Fruit fly (Drosophila melanogaster) whole organism, embryonic: Measurements from ENCODE around the gene CG33969.

Experiments used
- Atf-2 ChIP-seq: fragments of 200-800 bp; sonication (Bioruptor generic); optimal IDR thresholded peaks from 2 replicates; lab custom pipeline; 2016; ENCODE audit warnings: missing biosample characterization, missing genetic modification characterization
- CG10147 ChIP-seq: fragments of 200-800 bp; sonication (Bioruptor generic); optimal IDR thresholded peaks from 2 replicates; lab custom pipeline; 2019; ENCODE audit warnings: missing biosample characterization, mild to moderate bottlenecking, missing genetic modification characterization, moderate library complexity
- CG10431 ChIP-seq: fragments of 200-800 bp; sonication (Bioruptor generic); optimal IDR thresholded peaks from 3 replicates; lab custom pipeline; 2018; ENCODE audit warnings: missing biosample characterization, mild to moderate bottlenecking, missing genetic modification characterization
- CG13424 ChIP-seq: fragments of 200-800 bp; sonication (Bioruptor generic); optimal IDR thresholded peaks from 2 replicates; lab custom pipeline; 2019; ENCODE audit warnings: missing biosample characterization, mild to moderate bottlenecking, missing genetic modification characterization, moderate library complexity
- CG17802 ChIP-seq: fragments of 200-800 bp; sonication (Bioruptor generic); optimal IDR thresholded peaks from 2 replicates; lab custom pipeline; 2018; ENCODE audit warnings: missing biosample characterization, mild to moderate bottlenecking, missing genetic modification characterization, moderate library complexity
- CG1792 ChIP-seq: fragments of 200-800 bp; sonication (Bioruptor generic); optimal IDR thresholded peaks from 2 replicates; lab custom pipeline; 2016; ENCODE audit warnings: missing biosample characterization, missing genetic modification characterization
- CG2199 ChIP-seq: fragments of 200-800 bp; sonication (Bioruptor generic); IDR thresholded peaks from 3 replicates; pipeline ENCODE4 v1.3.6; 2022; ENCODE audit warnings: missing biosample characterization, missing genetic modification characterization
- CG2889 ChIP-seq: fragments of 200-800 bp; sonication (Bioruptor generic); IDR thresholded peaks from 3 replicates; pipeline ENCODE4 v1.3.6; 2022; ENCODE audit warnings: missing biosample characterization, missing genetic modification characterization
- CG31441 ChIP-seq: fragments of 200-800 bp; sonication (Bioruptor generic); IDR thresholded peaks from 2 replicates; pipeline ENCODE4 v1.3.6; 2022; ENCODE audit warnings: missing biosample characterization, missing genetic modification characterization
- CG34422 ChIP-seq: fragments of 200-800 bp; sonication (Bioruptor generic); IDR thresholded peaks from 3 replicates; pipeline ENCODE4 v1.3.6; 2022; ENCODE audit warnings: missing biosample characterization, missing genetic modification characterization
- CG4424 ChIP-seq: fragments of 200-800 bp; sonication (Bioruptor generic); optimal IDR thresholded peaks from 3 replicates; lab custom pipeline; 2016; ENCODE audit warnings: missing biosample characterization, missing genetic modification characterization
- CG6654 ChIP-seq: fragments of 200-800 bp; sonication (Bioruptor generic); optimal IDR thresholded peaks from 2 replicates; lab custom pipeline; 2017; ENCODE audit warnings: missing biosample characterization, mild to moderate bottlenecking, missing genetic modification characterization
- CG7745 ChIP-seq: fragments of 200-800 bp; sonication (Bioruptor generic); optimal IDR thresholded peaks from 2 replicates; lab custom pipeline; 2018; ENCODE audit warnings: missing biosample characterization, mild to moderate bottlenecking, missing genetic modification characterization, moderate library complexity
- CG7839 ChIP-seq: fragments of 200-800 bp; sonication (Bioruptor generic); optimal IDR thresholded peaks from 3 replicates; lab custom pipeline; 2018; ENCODE audit warnings: missing biosample characterization, mild to moderate bottlenecking, missing genetic modification characterization, moderate library complexity
- CG7963 ChIP-seq: fragments of 200-800 bp; sonication (Bioruptor generic); IDR thresholded peaks from 3 replicates; pipeline ENCODE4 v1.3.6; 2022; ENCODE audit warnings: missing biosample characterization, missing genetic modification characterization; ENCODE audit not compliant: partially characterized antibody
- CG8089 ChIP-seq: fragments of 200-800 bp; sonication (Bioruptor generic); optimal IDR thresholded peaks from 3 replicates; lab custom pipeline; 2016; ENCODE audit warnings: missing biosample characterization, missing genetic modification characterization
- CG8944 ChIP-seq: fragments of 200-800 bp; sonication (Bioruptor generic); optimal IDR thresholded peaks from 3 replicates; lab custom pipeline; 2016; ENCODE audit warnings: missing biosample characterization, missing genetic modification characterization
- CG9609 ChIP-seq: fragments of 200-800 bp; sonication (Bioruptor generic); optimal IDR thresholded peaks from 3 replicates; lab custom pipeline; 2016; ENCODE audit warnings: missing biosample characterization, missing genetic modification characterization
- Camta ChIP-seq: fragments of 200-800 bp; sonication (Bioruptor generic); optimal IDR thresholded peaks from 2 replicates; lab custom pipeline; 2016; ENCODE audit warnings: missing biosample characterization, missing genetic modification characterization
- Dip3 ChIP-seq: fragments of 200-800 bp; sonication (Bioruptor generic); optimal IDR thresholded peaks from 3 replicates; lab custom pipeline; 2016; ENCODE audit warnings: missing biosample characterization, missing genetic modification characterization
- Fer2 ChIP-seq: fragments of 200-800 bp; sonication (Bioruptor generic); optimal IDR thresholded peaks from 2 replicates; lab custom pipeline; 2018; ENCODE audit warnings: missing biosample characterization, mild to moderate bottlenecking, missing genetic modification characterization, moderate library complexity
- H2.0 ChIP-seq: fragments of 200-800 bp; sonication (Bioruptor generic); IDR thresholded peaks from 2 replicates; pipeline ENCODE4 v1.3.6; 2022; ENCODE audit warnings: missing biosample characterization, missing genetic modification characterization
- MBD-R2 ChIP-seq: fragments of 200-800 bp; sonication (Bioruptor generic); IDR thresholded peaks from 2 replicates; pipeline ENCODE4 v1.3.6; 2022; ENCODE audit warnings: missing biosample characterization, missing genetic modification characterization
- Oaz ChIP-seq: fragments of 200-800 bp; sonication (Bioruptor generic); IDR thresholded peaks from 2 replicates; pipeline ENCODE4 v1.3.6; 2022; ENCODE audit warnings: missing biosample characterization, missing genetic modification characterization
- PHDP ChIP-seq: fragments of 200-800 bp; sonication (Bioruptor generic); optimal IDR thresholded peaks from 3 replicates; lab custom pipeline; 2018; ENCODE audit warnings: missing biosample characterization, mild to moderate bottlenecking, missing genetic modification characterization, moderate library complexity
- Sry-δ ChIP-seq: fragments of 200-800 bp; sonication (Bioruptor generic); optimal IDR thresholded peaks from 2 replicates; lab custom pipeline; 2016; ENCODE audit warnings: missing biosample characterization, missing genetic modification characterization
- abd-A ChIP-seq: fragments of 200-800 bp; sonication (Bioruptor generic); optimal IDR thresholded peaks from 3 replicates; lab custom pipeline; 2019; ENCODE audit warnings: missing biosample characterization, mild to moderate bottlenecking, missing genetic modification characterization, moderate library complexity
- ap ChIP-seq: fragments of 200-800 bp; sonication (Bioruptor generic); IDR thresholded peaks from 2 replicates; pipeline ENCODE4 v1.3.6; 2022; ENCODE audit warnings: missing biosample characterization, missing genetic modification characterization
- bab2 ChIP-seq: fragments of 200-800 bp; sonication (Bioruptor generic); optimal IDR thresholded peaks from 2 replicates; lab custom pipeline; 2016; ENCODE audit warnings: missing biosample characterization, missing genetic modification characterization
- bowl ChIP-seq: fragments of 200-800 bp; sonication (Bioruptor generic); IDR thresholded peaks from 2 replicates; pipeline ENCODE4 v1.3.6; 2022; ENCODE audit warnings: missing biosample characterization, missing genetic modification characterization
- chn ChIP-seq: fragments of 200-800 bp; sonication (Bioruptor generic); optimal IDR thresholded peaks from 2 replicates; lab custom pipeline; 2016; ENCODE audit warnings: missing biosample characterization, missing genetic modification characterization
- ci ChIP-seq: fragments of 200-800 bp; sonication (Bioruptor generic); IDR thresholded peaks from 3 replicates; pipeline ENCODE4 v1.3.6; 2022; ENCODE audit warnings: missing biosample characterization, missing genetic modification characterization
- dmrt99B ChIP-seq: fragments of 200-800 bp; sonication (Bioruptor generic); optimal IDR thresholded peaks from 2 replicates; lab custom pipeline; 2018; ENCODE audit warnings: missing biosample characterization, mild to moderate bottlenecking, missing genetic modification characterization, moderate library complexity
- emc ChIP-seq: fragments of 200-800 bp; sonication (Bioruptor generic); optimal IDR thresholded peaks from 2 replicates; lab custom pipeline; 2016; ENCODE audit warnings: missing biosample characterization, missing genetic modification characterization
- esg ChIP-seq: fragments of 200-800 bp; sonication (Bioruptor generic); conservative IDR thresholded peaks from 2 replicates; pipeline ENCODE4 v1.3.6; 2022; ENCODE audit warnings: missing biosample characterization, missing genetic modification characterization
- gcm2 ChIP-seq: fragments of 200-800 bp; sonication (Bioruptor generic); optimal IDR thresholded peaks from 2 replicates; lab custom pipeline; 2016; ENCODE audit warnings: missing biosample characterization, missing genetic modification characterization
- gem ChIP-seq: fragments of 200-800 bp; sonication (Bioruptor generic); optimal IDR thresholded peaks from 2 replicates; lab custom pipeline; 2019; ENCODE audit warnings: missing biosample characterization, mild to moderate bottlenecking, missing genetic modification characterization, moderate library complexity
- gfzf ChIP-seq: fragments of 200-800 bp; sonication (Bioruptor generic); optimal IDR thresholded peaks from 2 replicates; lab custom pipeline; 2016; ENCODE audit warnings: missing biosample characterization, mild to moderate bottlenecking, missing genetic modification characterization, moderate library complexity
- gro ChIP-seq: fragments of 200-800 bp; sonication (Bioruptor generic); optimal IDR thresholded peaks from 2 replicates; lab custom pipeline; 2016; ENCODE audit warnings: missing biosample characterization, missing genetic modification characterization
- h ChIP-seq: fragments of >200 bp; optimal IDR thresholded peaks from 2 replicates; lab custom pipeline; 2017
- hbn ChIP-seq: fragments of 200-800 bp; sonication (Bioruptor generic); IDR thresholded peaks from 2 replicates; pipeline ENCODE4 v1.3.6; 2022; ENCODE audit warnings: missing biosample characterization, missing genetic modification characterization; ENCODE audit not compliant: partially characterized antibody
- her ChIP-seq: fragments of 200-800 bp; sonication (Bioruptor generic); optimal IDR thresholded peaks from 2 replicates; lab custom pipeline; 2016; ENCODE audit warnings: missing biosample characterization, missing genetic modification characterization
- insv ChIP-seq, 2 experiments: fragments of 200-800 bp; sonication (Bioruptor generic); optimal IDR thresholded peaks; 3 replicates each; lab custom pipeline; 2016 to 2018; ENCODE audit warnings: missing biosample characterization in 2 of 2, missing genetic modification characterization in 2 of 2
- inv ChIP-seq: fragments of 200-800 bp; sonication (Bioruptor generic); IDR thresholded peaks from 2 replicates; pipeline ENCODE4 v1.3.6; 2022; ENCODE audit warnings: missing biosample characterization, missing genetic modification characterization; ENCODE audit not compliant: partially characterized antibody
- luna ChIP-seq: fragments of 200-800 bp; sonication (Bioruptor generic); optimal IDR thresholded peaks from 2 replicates; lab custom pipeline; 2016; ENCODE audit warnings: missing biosample characterization, missing genetic modification characterization
- nerfin-1 ChIP-seq: fragments of 200-800 bp; sonication (Bioruptor generic); optimal IDR thresholded peaks from 3 replicates; lab custom pipeline; 2019; ENCODE audit warnings: missing biosample characterization, mild to moderate bottlenecking, missing genetic modification characterization, moderate library complexity
- nmo ChIP-seq: fragments of 200-800 bp; sonication (Bioruptor generic); optimal IDR thresholded peaks from 2 replicates; lab custom pipeline; 2018; ENCODE audit warnings: missing biosample characterization, mild to moderate bottlenecking, missing genetic modification characterization, moderate library complexity
- odd ChIP-seq: fragments of 200-800 bp; sonication (Bioruptor generic); optimal IDR thresholded peaks from 2 replicates; lab custom pipeline; 2017; ENCODE audit warnings: missing biosample characterization, mild to moderate bottlenecking, missing genetic modification characterization
- sna ChIP-seq: fragments of 200-800 bp; sonication (Bioruptor generic); IDR thresholded peaks from 2 replicates; pipeline ENCODE4 v1.3.6; 2022; ENCODE audit warnings: missing biosample characterization, missing genetic modification characterization; ENCODE audit not compliant: partially characterized antibody
- zfh2 ChIP-seq: fragments of 200-800 bp; sonication (Bioruptor generic); optimal IDR thresholded peaks from 2 replicates; lab custom pipeline; 2016; ENCODE audit warnings: missing biosample characterization, missing genetic modification characterization

Gene CG33969

DNA sequence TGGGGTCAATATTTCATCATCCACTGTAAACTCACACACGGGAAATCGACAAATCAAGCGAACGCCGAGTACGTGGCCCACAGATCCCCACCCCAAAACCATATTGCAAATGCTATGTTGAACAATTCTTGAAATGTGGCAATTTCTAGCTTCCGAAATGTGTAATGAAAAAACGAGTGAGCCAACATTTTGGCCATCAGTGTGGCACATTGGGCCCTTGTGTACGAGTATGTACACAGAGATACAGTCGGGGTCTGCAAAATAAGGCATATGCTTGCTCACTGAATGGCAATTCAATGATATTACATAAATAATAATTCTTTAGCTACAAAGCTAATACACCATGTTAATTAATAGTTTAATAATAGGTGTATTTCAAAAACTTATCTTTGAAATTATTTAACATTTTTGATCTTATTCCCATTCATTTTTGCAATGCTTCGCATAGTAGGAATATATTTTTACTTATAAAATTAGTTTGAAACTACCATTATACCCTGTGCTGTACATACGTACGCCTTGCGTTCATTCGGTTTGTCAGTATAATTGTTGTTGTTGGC, 6.3 kb upstream of the CG33969 start (continued):
- TF ChIP-seq CG17802, result peak; percentile 23
- peak; percentile 94 for TF ChIP-seq CG13424 (tag; lab: Kevin White, UChicago)
- TF ChIP-seq nerfin-1 (tag; lab: Kevin White, UChicago), result peak; percentile 87
- TF ChIP-seq emc, result peak; percentile 41
- peak in 1 of 2 experiments; percentile 57 for TF ChIP-seq insv (GFP tag; optimal IDR thresholded peaks at IDR 0.05; lab: Kevin White, UChicago)
- no peak for TF ChIP-seq sna
- peak; percentile 52 for TF ChIP-seq luna
- peak; percentile 67 for TF ChIP-seq CG8089 (GFP tag; lab: Kevin White, UChicago)
- peak; percentile 90 for TF ChIP-seq odd (GFP tag; lab: Kevin White, UChicago)
- peak; percentile 60; the same call in 1 of the 3 replicates for TF ChIP-seq CG2889 (GFP tag; lab: Robert Waterston, UW)
- peak; percentile 76 for TF ChIP-seq ci (GFP tag; lab: Robert Waterston, UW)
- peak; percentile 86 for TF ChIP-seq CG34422
- peak; percentile 68 for TF ChIP-seq bowl
- peak; percentile 73 for TF ChIP-seq CG9609 (GFP tag; lab: Kevin White, UChicago)
- TF ChIP-seq Atf-2 (GFP tag; lab: Kevin White, UChicago), result peak; percentile 81
- no peak for TF ChIP-seq gfzf (GFP tag; lab: Kevin White, UChicago)
- peak; percentile 72 for TF ChIP-seq Camta (GFP tag; lab: Kevin White, UChicago)
- peak; percentile 72 for TF ChIP-seq esg (GFP tag; lab: Robert Waterston, UW)
- TF ChIP-seq gem (tag; lab: Kevin White, UChicago), result peak; percentile 93
- peak; percentile 69 for TF ChIP-seq Oaz
- TF ChIP-seq Dip3 (GFP tag; lab: Kevin White, UChicago), result peak; percentile 84
- peak; percentile 78 for TF ChIP-seq Fer2
- no peak for TF ChIP-seq CG7963 (GFP tag; lab: Robert Waterston, UW)
- TF ChIP-seq hbn (GFP tag; lab: Robert Waterston, UW), result no peak
- peak; percentile 66 for TF ChIP-seq gcm2 (GFP tag; lab: Kevin White, UChicago)
- peak; percentile 92 for TF ChIP-seq PHDP
- no peak for TF ChIP-seq h (lab: Kevin White, UChicago)
- peak; percentile 76 for TF ChIP-seq CG10147 (GFP tag; lab: Kevin White, UChicago)
- peak; percentile 93 for TF ChIP-seq CG31441 (GFP tag; lab: Robert Waterston, UW)
- peak; percentile 85 for TF ChIP-seq zfh2 (GFP tag; lab: Kevin White, UChicago)
- TF ChIP-seq MBD-R2, result peak; percentile 60; the same call in 1 of the 2 replicates
- no peak; the same call in 1 of the 3 replicates for TF ChIP-seq CG2199 (GFP tag; lab: Robert Waterston, UW)
- TF ChIP-seq her (GFP tag; lab: Kevin White, UChicago), result peak; percentile 77
- TF ChIP-seq bab2 (GFP tag; lab: Kevin White, UChicago), result peak; percentile 80
- TF ChIP-seq chn (GFP tag; lab: Kevin White, UChicago), result peak; percentile 78
- peak; percentile 60 for TF ChIP-seq CG6654
- peak; percentile 80 for TF ChIP-seq gro (GFP tag; lab: Kevin White, UChicago)
- TF ChIP-seq CG1792 (GFP tag; lab: Kevin White, UChicago), result peak; percentile 32
- TF ChIP-seq CG7839, result peak; percentile 92
- TF ChIP-seq Sry-δ, result peak; percentile 31
- TF ChIP-seq CG10431 (GFP tag; lab: Kevin White, UChicago), result peak; percentile 54
- peak; percentile 24 for TF ChIP-seq ap
- TF ChIP-seq CG7745 (tag; lab: Kevin White, UChicago), result no peak
- TF ChIP-seq H2.0 (GFP tag; lab: Robert Waterston, UW), result peak; percentile 77
- peak; percentile 87 for TF ChIP-seq CG4424 (GFP tag; lab: Kevin White, UChicago)
- peak; percentile 94 for TF ChIP-seq dmrt99B
- TF ChIP-seq abd-A (tag; lab: Kevin White, UChicago), result peak; percentile 54
- no peak for TF ChIP-seq inv (GFP tag; lab: Robert Waterston, UW)
- peak; percentile 72 for TF ChIP-seq CG8944 (GFP tag; lab: Kevin White, UChicago)
- TF ChIP-seq nmo (GFP tag; lab: Kevin White, UChicago), result peak; percentile 92
